Worm (Caenorhabditis elegans) whole organism, L3 larva: ENCODE results near the gene srsx-36.

Source experiments
- ama-1 ChIP-seq: fragments of 150-350 bp; optimal IDR thresholded peaks from 2 replicates; lab custom pipeline; 2018
- ceh-28 ChIP-seq: fragments of 150-350 bp; optimal IDR thresholded peaks from 2 replicates; lab custom pipeline; 2014; ENCODE audit warnings: missing biosample characterization, missing genetic modification reagents, missing genetic modification characterization
- ceh-82 ChIP-seq: fragments of 150-350 bp; optimal IDR thresholded peaks from 2 replicates; lab custom pipeline; 2014; ENCODE audit warnings: missing biosample characterization, missing genetic modification characterization
- egl-27 ChIP-seq: sonication (generic microtip); optimal IDR thresholded peaks from 4 replicates; lab custom pipeline; 2017; ENCODE audit warnings: missing biosample characterization, missing genetic modification reagents, missing genetic modification characterization
- egl-5 ChIP-seq: fragments of 150-350 bp; optimal IDR thresholded peaks from 2 replicates; lab custom pipeline; 2017; ENCODE audit warnings: missing biosample characterization, missing genetic modification reagents, missing genetic modification characterization, inconsistent platforms
- mdl-1 ChIP-seq: fragments of 150-350 bp; optimal IDR thresholded peaks from 2 replicates; lab custom pipeline; 2014; ENCODE audit warnings: missing biosample characterization, missing genetic modification characterization
- nhr-25 ChIP-seq: sonication (generic microtip); optimal IDR thresholded peaks from 2 replicates; lab custom pipeline; 2017; ENCODE audit warnings: missing biosample characterization, missing genetic modification characterization
- nhr-28 ChIP-seq: fragments of 150-350 bp; optimal IDR thresholded peaks from 2 replicates; lab custom pipeline; 2014; ENCODE audit warnings: missing biosample characterization, missing genetic modification characterization
- nhr-77 ChIP-seq: fragments of 150-350 bp; optimal IDR thresholded peaks from 2 replicates; lab custom pipeline; 2014; ENCODE audit warnings: missing biosample characterization, missing genetic modification characterization
- pha-4 ChIP-seq: fragments of 150-350 bp; optimal IDR thresholded peaks from 2 replicates; lab custom pipeline; 2014; ENCODE audit warnings: missing biosample characterization, missing genetic modification reagents, missing genetic modification characterization
- zag-1 ChIP-seq: fragments of 150-350 bp; optimal IDR thresholded peaks from 2 replicates; lab custom pipeline; 2014; ENCODE audit warnings: missing biosample characterization, missing genetic modification characterization

- TF ChIP-seq pha-4 (tag; lab: Kevin White, UChicago), result no peak
- no peak for TF ChIP-seq egl-27 (tag; lab: Kevin White, UChicago)
- no peak for TF ChIP-seq nhr-28 (tag; lab: Kevin White, UChicago)
- TF ChIP-seq nhr-25 (tag; lab: Kevin White, UChicago), result no peak
- no peak for TF ChIP-seq nhr-77 (tag; lab: Kevin White, UChicago)
- no peak for TF ChIP-seq ceh-82 (tag; lab: Kevin White, UChicago)
- no peak for TF ChIP-seq egl-5 (tag; lab: Kevin White, UChicago)
- TF ChIP-seq ceh-28, result no peak
- TF ChIP-seq zag-1 (tag; lab: Kevin White, UChicago), result no peak
- TF ChIP-seq ama-1, result no peak
- TF ChIP-seq mdl-1 (tag; lab: Kevin White, UChicago), result no peak
Observed at ce11 chrV:15821398-15821797, 12.0 kb upstream of the srsx-36 start, which contains the start of gene srbc-49.
